Fruit fly (Drosophila melanogaster) whole organism, embryonic: ENCODE measurements around the gene alphaTub67C.

Experiments
- Ada2b ChIP-seq: fragments of 200-800 bp; sonication (Bioruptor generic); IDR thresholded peaks from 2 replicates; pipeline ENCODE4 v1.3.6; 2022; ENCODE audit warnings: missing biosample characterization, missing genetic modification characterization
- Antp ChIP-seq: fragments of 200-800 bp; sonication (Bioruptor generic); optimal IDR thresholded peaks from 3 replicates; lab custom pipeline; 2016; ENCODE audit warnings: missing biosample characterization, missing genetic modification characterization
- Asciz ChIP-seq: fragments of 200-800 bp; sonication (Bioruptor generic); optimal IDR thresholded peaks from 2 replicates; lab custom pipeline; 2017; ENCODE audit warnings: missing biosample characterization, mild to moderate bottlenecking, missing genetic modification characterization, missing genetic modification reagents
- Atf6 ChIP-seq: fragments of 200-800 bp; sonication (Bioruptor generic); IDR thresholded peaks from 2 replicates; pipeline ENCODE4 v1.3.6; 2022; ENCODE audit warnings: missing biosample characterization, missing genetic modification characterization
- Bgb ChIP-seq: fragments of 200-800 bp; sonication (Bioruptor generic); IDR thresholded peaks from 2 replicates; pipeline ENCODE4 v1.3.6; 2022; ENCODE audit warnings: missing biosample characterization, missing genetic modification characterization; ENCODE audit not compliant: partially characterized antibody
- CG10209 ChIP-seq: fragments of 200-800 bp; sonication (Bioruptor generic); optimal IDR thresholded peaks from 3 replicates; lab custom pipeline; 2017; ENCODE audit warnings: missing biosample characterization, mild to moderate bottlenecking, missing genetic modification characterization, missing genetic modification reagents
- CG11247 ChIP-seq: fragments of 200-800 bp; sonication (Bioruptor generic); IDR thresholded peaks from 2 replicates; pipeline ENCODE4 v1.3.6; 2022; ENCODE audit warnings: missing biosample characterization, missing genetic modification characterization
- CG1233 ChIP-seq: fragments of 200-800 bp; sonication (Bioruptor generic); optimal IDR thresholded peaks from 4 replicates; lab custom pipeline; 2018; ENCODE audit warnings: missing biosample characterization, mild to moderate bottlenecking, missing genetic modification characterization
- CG12769 ChIP-seq: fragments of 200-800 bp; sonication (Bioruptor generic); optimal IDR thresholded peaks from 2 replicates; lab custom pipeline; 2019; ENCODE audit warnings: missing biosample characterization, mild to moderate bottlenecking, missing genetic modification characterization, moderate library complexity
- CG13123 ChIP-seq: fragments of 200-800 bp; sonication (Bioruptor generic); optimal IDR thresholded peaks from 2 replicates; lab custom pipeline; 2016; ENCODE audit warnings: missing biosample characterization, missing genetic modification characterization
- CG15479 ChIP-seq: fragments of 200-800 bp; sonication (Bioruptor generic); optimal IDR thresholded peaks from 3 replicates; lab custom pipeline; 2019; ENCODE audit warnings: missing biosample characterization, mild to moderate bottlenecking, missing genetic modification characterization, moderate library complexity
- CG15601 ChIP-seq: fragments of 200-800 bp; sonication (Bioruptor generic); optimal IDR thresholded peaks from 3 replicates; lab custom pipeline; 2019; ENCODE audit warnings: missing biosample characterization, mild to moderate bottlenecking, missing genetic modification characterization, moderate library complexity
- CG1603 ChIP-seq: fragments of 200-800 bp; sonication (Bioruptor generic); optimal IDR thresholded peaks from 2 replicates; lab custom pipeline; 2019; ENCODE audit warnings: missing biosample characterization, mild to moderate bottlenecking, missing genetic modification characterization, moderate library complexity
- CG18262 ChIP-seq: fragments of 200-800 bp; optimal IDR thresholded peaks from 3 replicates; lab custom pipeline; 2019; ENCODE audit warnings: missing biosample characterization, mild to moderate bottlenecking, missing genetic modification characterization, moderate library complexity
- CG3726 ChIP-seq: fragments of 200-800 bp; sonication (Bioruptor generic); IDR thresholded peaks from 3 replicates; pipeline ENCODE4, ENCODE4 v1.3.6; 2022; ENCODE audit warnings: missing biosample characterization, missing genetic modification characterization
- CG4707 ChIP-seq: fragments of 200-800 bp; sonication (Bioruptor generic); optimal IDR thresholded peaks from 2 replicates; lab custom pipeline; 2018; ENCODE audit warnings: missing biosample characterization, mild to moderate bottlenecking, missing genetic modification characterization, moderate library complexity
- CG6683 ChIP-seq: fragments of 200-800 bp; sonication (Bioruptor generic); optimal IDR thresholded peaks from 2 replicates; lab custom pipeline; 2017; ENCODE audit warnings: missing biosample characterization, mild to moderate bottlenecking, missing genetic modification characterization, missing genetic modification reagents
- CG7745 ChIP-seq: fragments of 200-800 bp; sonication (Bioruptor generic); optimal IDR thresholded peaks from 2 replicates; lab custom pipeline; 2018; ENCODE audit warnings: missing biosample characterization, mild to moderate bottlenecking, missing genetic modification characterization, moderate library complexity
- CG7786 ChIP-seq: fragments of 200-800 bp; sonication (Bioruptor generic); optimal IDR thresholded peaks from 2 replicates; lab custom pipeline; 2016; ENCODE audit warnings: missing biosample characterization, missing genetic modification characterization
- CG7839 ChIP-seq: fragments of 200-800 bp; sonication (Bioruptor generic); optimal IDR thresholded peaks from 3 replicates; lab custom pipeline; 2018; ENCODE audit warnings: missing biosample characterization, mild to moderate bottlenecking, missing genetic modification characterization, moderate library complexity
- CG9817 ChIP-seq: fragments of 200-800 bp; sonication (Bioruptor generic); optimal IDR thresholded peaks from 2 replicates; lab custom pipeline; 2018; ENCODE audit warnings: missing biosample characterization, mild to moderate bottlenecking, missing genetic modification characterization, moderate library complexity
- E2f1 ChIP-seq: fragments of 200-800 bp; sonication (Bioruptor generic); IDR thresholded peaks from 2 replicates; pipeline ENCODE4 v1.3.6; 2022; ENCODE audit warnings: missing biosample characterization, missing genetic modification characterization
- Eip74EF ChIP-seq, 2 experiments: fragments of 200-800 bp in 1 of 2; fragments of >200 bp in 1 of 2; sonication (Bioruptor generic) in 1 of 2; optimal IDR thresholded peaks; 2 replicates each; lab custom pipeline; 2017 to 2019; ENCODE audit warnings: missing biosample characterization in 2 of 2, missing genetic modification characterization in 2 of 2, mild to moderate bottlenecking in 1 of 2, moderate library complexity in 1 of 2
- HLH54F ChIP-seq: fragments of 200-800 bp; sonication (Bioruptor generic); optimal IDR thresholded peaks from 3 replicates; lab custom pipeline; 2016; ENCODE audit warnings: missing biosample characterization, missing genetic modification characterization
- HLHmδ ChIP-seq: fragments of 200-800 bp; sonication (Bioruptor generic); optimal IDR thresholded peaks from 2 replicates; lab custom pipeline; 2018; ENCODE audit warnings: missing biosample characterization, mild to moderate bottlenecking, missing genetic modification characterization, moderate library complexity
- HmgZ ChIP-seq: fragments of 200-800 bp; sonication (Bioruptor generic); optimal IDR thresholded peaks from 2 replicates; lab custom pipeline; 2018; ENCODE audit warnings: missing biosample characterization, mild to moderate bottlenecking, missing genetic modification characterization
- Med ChIP-seq: fragments of 200-800 bp; sonication (Bioruptor generic); peaks from one replicate; lab custom pipeline; 2016; ENCODE audit warnings: missing biosample characterization, missing genetic modification characterization, mild to moderate bottlenecking, inconsistent platforms, moderate library complexity
- Myb ChIP-seq: fragments of 200-800 bp; sonication (Bioruptor generic); optimal IDR thresholded peaks from 2 replicates; lab custom pipeline; 2016; ENCODE audit warnings: missing biosample characterization, missing genetic modification characterization
- NfI ChIP-seq: fragments of 200-800 bp; sonication (Bioruptor generic); optimal IDR thresholded peaks from 3 replicates; lab custom pipeline; 2018; ENCODE audit warnings: missing biosample characterization, mild to moderate bottlenecking, missing genetic modification characterization, moderate library complexity
- PHDP ChIP-seq: fragments of 200-800 bp; sonication (Bioruptor generic); optimal IDR thresholded peaks from 3 replicates; lab custom pipeline; 2018; ENCODE audit warnings: missing biosample characterization, mild to moderate bottlenecking, missing genetic modification characterization, moderate library complexity
- Rfx ChIP-seq: fragments of 200-800 bp; sonication (Bioruptor generic); IDR thresholded peaks from 2 replicates; pipeline ENCODE4 v1.3.6; 2022; ENCODE audit warnings: missing biosample characterization, missing genetic modification characterization
- Rx ChIP-seq: fragments of 200-800 bp; sonication (Bioruptor generic); IDR thresholded peaks from 2 replicates; pipeline ENCODE4 v1.3.6; 2022; ENCODE audit warnings: missing biosample characterization, missing genetic modification characterization
- Sox100B ChIP-seq: fragments of 200-800 bp; sonication (Bioruptor generic); optimal IDR thresholded peaks from 3 replicates; lab custom pipeline; 2018; ENCODE audit warnings: missing biosample characterization, mild to moderate bottlenecking, missing genetic modification characterization
- Sox102F ChIP-seq: fragments of 200-800 bp; sonication (Bioruptor generic); optimal IDR thresholded peaks from 2 replicates; lab custom pipeline; 2018; ENCODE audit warnings: missing biosample characterization, mild to moderate bottlenecking, missing genetic modification characterization, moderate library complexity
- Ssrp ChIP-seq: fragments of 200-800 bp; sonication (Bioruptor generic); optimal IDR thresholded peaks from 2 replicates; lab custom pipeline; 2018; ENCODE audit warnings: missing biosample characterization, mild to moderate bottlenecking, missing genetic modification characterization, moderate library complexity
- Vsx1 ChIP-seq: fragments of 200-800 bp; sonication (Bioruptor generic); optimal IDR thresholded peaks from 2 replicates; lab custom pipeline; 2017; ENCODE audit warnings: missing biosample characterization, mild to moderate bottlenecking, missing genetic modification characterization, missing genetic modification reagents
- cas ChIP-seq: fragments of 200-800 bp; sonication (Bioruptor generic); IDR thresholded peaks from 2 replicates; pipeline ENCODE4 v1.3.6; 2022; ENCODE audit warnings: missing biosample characterization, missing genetic modification characterization
- eve ChIP-seq, 2 experiments: fragments of >200 bp; optimal IDR thresholded peaks; 2 replicates each; lab custom pipeline; 2017; ENCODE audit warnings: missing biosample characterization in 2 of 2, missing genetic modification characterization in 2 of 2
- gem ChIP-seq: fragments of 200-800 bp; sonication (Bioruptor generic); optimal IDR thresholded peaks from 2 replicates; lab custom pipeline; 2019; ENCODE audit warnings: missing biosample characterization, mild to moderate bottlenecking, missing genetic modification characterization, moderate library complexity
- kay ChIP-seq: fragments of 200-800 bp; sonication (Bioruptor generic); optimal IDR thresholded peaks from 2 replicates; lab custom pipeline; 2016; ENCODE audit warnings: missing biosample characterization, missing genetic modification characterization
- knrl ChIP-seq: fragments of 200-800 bp; sonication (Bioruptor generic); IDR thresholded peaks from 3 replicates; pipeline ENCODE4 v1.3.6; 2022; ENCODE audit warnings: missing biosample characterization, missing genetic modification characterization; ENCODE audit not compliant: partially characterized antibody
- nom ChIP-seq: fragments of 200-800 bp; sonication (Bioruptor generic); optimal IDR thresholded peaks from 2 replicates; lab custom pipeline; 2017; ENCODE audit warnings: missing biosample characterization, missing genetic modification characterization, mild to moderate bottlenecking, moderate library complexity, missing genetic modification reagents
- ranshi ChIP-seq: fragments of 200-800 bp; sonication (Bioruptor generic); IDR thresholded peaks from 2 replicates; pipeline ENCODE4 v1.3.6; 2022; ENCODE audit warnings: missing biosample characterization, missing genetic modification characterization
- sd ChIP-seq: fragments of 200-800 bp; sonication (Bioruptor generic); optimal IDR thresholded peaks from 3 replicates; lab custom pipeline; 2018; ENCODE audit warnings: missing biosample characterization, mild to moderate bottlenecking, missing genetic modification characterization, moderate library complexity
- sens-2 ChIP-seq: fragments of 200-800 bp; sonication (Bioruptor generic); IDR thresholded peaks from 2 replicates; pipeline ENCODE4 v1.3.6; 2022; ENCODE audit warnings: missing biosample characterization, missing genetic modification characterization
- so ChIP-seq: fragments of 200-800 bp; sonication (Bioruptor generic); IDR thresholded peaks from 3 replicates; pipeline ENCODE4 v1.3.6; 2022; ENCODE audit warnings: missing biosample characterization, missing genetic modification characterization
- tll ChIP-seq, 2 experiments: fragments of 200-800 bp in 1 of 2; fragments of >200 bp in 1 of 2; sonication (Bioruptor generic) in 1 of 2; optimal IDR thresholded peaks; 2 replicates each; lab custom pipeline; 2017 to 2019; ENCODE audit warnings: missing biosample characterization in 2 of 2, missing genetic modification characterization in 2 of 2, mild to moderate bottlenecking in 1 of 2, moderate library complexity in 1 of 2
- z ChIP-seq: fragments of 200-800 bp; sonication (Bioruptor generic); IDR thresholded peaks from 3 replicates; pipeline ENCODE4 v1.3.6; 2022; ENCODE audit warnings: missing biosample characterization, missing genetic modification characterization
- zfh1 ChIP-seq: fragments of 200-800 bp; sonication (Bioruptor generic); IDR thresholded peaks from 3 replicates; pipeline ENCODE4 v1.3.6; 2022; ENCODE audit warnings: missing biosample characterization, missing genetic modification characterization

The alphaTub67C gene

DNA sequence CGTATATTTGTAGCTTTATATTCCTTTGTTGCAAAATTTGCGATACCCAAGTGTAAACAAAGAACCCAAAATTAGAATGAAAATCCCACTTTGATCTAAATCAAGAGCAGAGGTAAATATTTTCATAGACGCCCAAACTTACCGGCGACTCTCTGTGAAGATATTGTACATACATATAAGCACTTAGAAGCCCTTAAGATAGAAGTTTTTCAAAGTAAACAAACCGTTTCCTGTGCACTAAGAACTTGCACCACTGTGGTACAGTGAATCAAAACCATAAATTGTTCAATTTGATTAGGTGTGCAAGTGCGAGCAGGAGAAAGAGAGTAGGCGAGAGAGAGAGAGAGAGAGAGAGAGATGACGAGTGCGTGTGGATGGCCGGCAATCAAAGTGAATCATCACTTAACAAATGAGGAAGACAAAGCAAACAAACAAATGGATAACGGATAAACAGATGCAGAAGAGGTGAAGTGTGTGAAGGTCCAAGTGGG lies 3.0 kb upstream of the alphaTub67C start (continued):
- TF ChIP-seq CG13123 (GFP tag; lab: Kevin White, UChicago) (peak; percentile 18), CG1233 (GFP tag; lab: Kevin White, UChicago) (peak; percentile 26), z (0 out of 3 replicates have a peak, but pooled peaks have one; percentile 57), CG9817 (tag; lab: Kevin White, UChicago) (no peak), Eip74EF (GFP tag; optimal IDR thresholded peaks at IDR 0.05; lab: Kevin White, UChicago) (peak in 1 of 2 experiments; percentile 54), kay (GFP tag; lab: Kevin White, UChicago) (peak; percentile 88), Med (GFP tag; lab: Kevin White, UChicago) (peak; percentile 63), Myb (no peak), cas (no peak), knrl (GFP tag; lab: Robert Waterston, UW) (0 out of 3 replicates have a peak, but pooled peaks have one; percentile 20), CG4707 (GFP tag; lab: Kevin White, UChicago) (peak; percentile 16), Atf6 (GFP tag; lab: Robert Waterston, UW) (no peak), gem (tag; lab: Kevin White, UChicago) (peak; percentile 18), Rx (GFP tag; lab: Robert Waterston, UW) (no peak), CG7786 (no peak), CG15601 (tag; lab: Kevin White, UChicago) (peak; percentile 15), CG10209 (GFP tag; lab: Kevin White, UChicago) (peak; percentile 6), Ada2b (GFP tag; lab: Robert Waterston, UW) (peak; percentile 3; the same call in 1 of the 2 replicates), CG7745 (tag; lab: Kevin White, UChicago) (peak; percentile 28), Antp (GFP tag; lab: Kevin White, UChicago) (peak; percentile 3), CG15479 (GFP tag; lab: Kevin White, UChicago) (peak; percentile 92), so (GFP tag; lab: Robert Waterston, UW) (no peak), ranshi (GFP tag; lab: Robert Waterston, UW) (0 out of 2 replicates have a peak, but pooled peaks have one; percentile 5), CG11247 (GFP tag; lab: Robert Waterston, UW) (no peak), HmgZ (tag; lab: Kevin White, UChicago) (no peak), CG12769 (tag; lab: Kevin White, UChicago) (no peak), Vsx1 (peak; percentile 50), sd (tag; lab: Kevin White, UChicago) (peak; percentile 20), PHDP (peak; percentile 9), sens-2 (GFP tag; lab: Robert Waterston, UW) (peak; percentile 30; the same call in 1 of the 2 replicates), CG18262 (tag; lab: Kevin White, UChicago) (peak; percentile 35), eve (GFP tag; optimal IDR thresholded peaks at IDR 0.05; lab: Kevin White, UChicago) (peak in 1 of 2 experiments; percentile 54), NfI (peak; percentile 3), Bgb (peak; percentile 6; the same call in 1 of the 2 replicates), HLHmδ (peak; percentile 30), tll (GFP tag; optimal IDR thresholded peaks at IDR 0.05; lab: Kevin White, UChicago) (peak in 1 of 2 experiments; percentile 42), CG1603 (peak; percentile 36), Sox100B (GFP tag; lab: Kevin White, UChicago) (peak; percentile 14), E2f1 (GFP tag; lab: Robert Waterston, UW) (no peak), CG6683 (GFP tag; lab: Kevin White, UChicago) (no peak), HLH54F (GFP tag; lab: Kevin White, UChicago) (no peak), Asciz (GFP tag; lab: Kevin White, UChicago) (peak; percentile 13), Rfx (GFP tag; lab: Robert Waterston, UW) (no peak), Ssrp (tag; lab: Kevin White, UChicago) (peak; percentile 8), CG7839 (tag; lab: Kevin White, UChicago) (peak; percentile 13), CG3726 (no peak), zfh1 (GFP tag; lab: Robert Waterston, UW) (no peak), nom (GFP tag; lab: Kevin White, UChicago) (peak; percentile 19), Sox102F (GFP tag; lab: Kevin White, UChicago) (no peak)
